Worm (Caenorhabditis elegans): ENCODE measurements around the gene ssup-72.

ssup-72 gene

ce11 chrII:6820278-6820971 lies 44.0 kb downstream of the ssup-72 start:
- TF ChIP-seq ctbp-1 (GFP tag; IDR thresholded peaks at IDR 0.05): 0 out of 2 replicates have a peak, but pooled peaks have one; percentile 23
- peak in 1 of 2 experiments; percentile 27 for TF ChIP-seq lsy-2 (tag; optimal IDR thresholded peaks at IDR 0.05)
- TF ChIP-seq F10B5.3 (tag; optimal IDR thresholded peaks at IDR 0.05): no peak
- no peak for TF ChIP-seq zfp-3 (GFP tag; conservative IDR thresholded peaks at IDR 0.05)
- TF ChIP-seq aha-1 (tag): peak; percentile 65
- TF ChIP-seq nhr-28 (tag; optimal IDR thresholded peaks at IDR 0.05): peak; percentile 30
- no peak for TF ChIP-seq D1046.2 (GFP tag; IDR thresholded peaks at IDR 0.05)
- TF ChIP-seq fos-1 (tag; optimal IDR thresholded peaks at IDR 0.05): no peak
- no peak for TF ChIP-seq ceh-82 (tag; optimal IDR thresholded peaks at IDR 0.05)
- peak; percentile 38; the same call in 1 of the 2 replicates for TF ChIP-seq vab-7 (GFP tag; IDR thresholded peaks at IDR 0.05)
- peak in 1 of 2 experiments; percentile 95 for TF ChIP-seq unc-62 (GFP tag; optimal IDR thresholded peaks at IDR 0.05 in 1 of 2)
- no peak for TF ChIP-seq unc-62 (tag; optimal IDR thresholded peaks at IDR 0.05)
- no peak for TF ChIP-seq dmd-6 (GFP tag; IDR thresholded peaks at IDR 0.05)
- no peak for TF ChIP-seq dmd-8 (GFP tag; IDR thresholded peaks at IDR 0.05)

DNA sequence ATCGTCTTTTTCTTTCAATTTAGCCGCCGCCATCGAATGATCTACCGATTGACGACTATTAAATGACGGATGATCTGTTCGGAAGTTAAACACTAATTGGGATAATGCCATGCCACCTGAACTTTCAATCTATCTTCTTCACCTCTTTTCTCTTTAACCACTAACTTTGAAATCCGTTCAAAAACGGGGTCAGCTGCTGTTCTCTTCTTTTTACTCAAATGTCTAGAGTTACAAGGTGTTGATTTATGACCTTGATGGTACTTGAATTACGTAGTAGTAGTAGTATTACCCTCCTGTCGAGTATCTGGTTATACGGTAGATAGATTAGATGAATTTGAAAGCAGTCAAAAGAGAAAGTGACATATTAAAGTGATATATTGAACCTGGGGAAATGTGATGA lies 44.7 kb downstream of the ssup-72 start:
- TF ChIP-seq mdl-1 (tag; optimal IDR thresholded peaks at IDR 0.05) (peak in 1 of 2 experiments; percentile 12), nhr-28 (tag; optimal IDR thresholded peaks at IDR 0.05) (peak; percentile 37), nhr-25 (tag; optimal IDR thresholded peaks at IDR 0.05; ENCODE audit: borderline replicate concordance, insufficient read depth) (peak; percentile 67), dmd-9 (GFP tag; IDR thresholded peaks at IDR 0.05) (no peak), hlh-11 (tag; optimal IDR thresholded peaks at IDR 0.05) (peak; percentile 14), lsy-2 (tag; optimal IDR thresholded peaks at IDR 0.05) (peak in 1 of 2 experiments; percentile 62), duxl-1 (tag; optimal IDR thresholded peaks at IDR 0.05; ENCODE audit: poor library complexity) (no peak), lin-13 (GFP tag; optimal IDR thresholded peaks at IDR 0.05) (no peak), hlh-30 (tag; optimal IDR thresholded peaks at IDR 0.05; ENCODE audit: insufficient read depth) (peak; percentile 42), mep-1 (tag; optimal IDR thresholded peaks at IDR 0.05) (peak; percentile 20)

ce11 chrII:6821832-6822231 lies 45.4 kb downstream of the ssup-72 start:
- TF ChIP-seq hlh-11 (tag; optimal IDR thresholded peaks at IDR 0.05): peak; percentile 15
- TF ChIP-seq nhr-77 (tag; optimal IDR thresholded peaks at IDR 0.05): peak; percentile 74
- TF ChIP-seq unc-62 (GFP tag; optimal IDR thresholded peaks at IDR 0.05 in 1 of 2): peak in 1 of 2 experiments; percentile 28
- TF ChIP-seq unc-62 (tag; optimal IDR thresholded peaks at IDR 0.05): no peak
- TF ChIP-seq daf-16 (GFP tag; optimal IDR thresholded peaks at IDR 0.05): no peak
- peak; percentile 61 for TF ChIP-seq daf-16 (tag; optimal IDR thresholded peaks at IDR 0.05)
- TF ChIP-seq fkh-10 (GFP tag; optimal IDR thresholded peaks at IDR 0.05): peak; percentile 35
- TF ChIP-seq tra-1 (GFP tag; IDR thresholded peaks at IDR 0.05): peak; percentile 86
- TF ChIP-seq F26F4.8 (GFP tag; conservative IDR thresholded peaks at IDR 0.05): no peak
- TF ChIP-seq ces-1 (GFP tag; optimal IDR thresholded peaks at IDR 0.05): peak; percentile 65
- peak; percentile 32 for TF ChIP-seq dve-1 (tag; optimal IDR thresholded peaks at IDR 0.05; ENCODE audit: insufficient read depth)
- TF ChIP-seq pqm-1 (tag; optimal IDR thresholded peaks at IDR 0.05): peak; percentile 82
- peak; percentile 66 for TF ChIP-seq dmd-6 (GFP tag; IDR thresholded peaks at IDR 0.05)
- TF ChIP-seq nhr-28 (tag; optimal IDR thresholded peaks at IDR 0.05): peak; percentile 79
- no peak for TF ChIP-seq zfp-3 (GFP tag; conservative IDR thresholded peaks at IDR 0.05)
- TF ChIP-seq nhr-6 (tag; optimal IDR thresholded peaks at IDR 0.05): no peak
- peak in 1 of 2 experiments; percentile 40 for TF ChIP-seq lsy-2 (tag; optimal IDR thresholded peaks at IDR 0.05)
- TF ChIP-seq php-3 (GFP tag; IDR thresholded peaks at IDR 0.05): 0 out of 2 replicates have a peak, but pooled peaks have one; percentile 21

DNA sequence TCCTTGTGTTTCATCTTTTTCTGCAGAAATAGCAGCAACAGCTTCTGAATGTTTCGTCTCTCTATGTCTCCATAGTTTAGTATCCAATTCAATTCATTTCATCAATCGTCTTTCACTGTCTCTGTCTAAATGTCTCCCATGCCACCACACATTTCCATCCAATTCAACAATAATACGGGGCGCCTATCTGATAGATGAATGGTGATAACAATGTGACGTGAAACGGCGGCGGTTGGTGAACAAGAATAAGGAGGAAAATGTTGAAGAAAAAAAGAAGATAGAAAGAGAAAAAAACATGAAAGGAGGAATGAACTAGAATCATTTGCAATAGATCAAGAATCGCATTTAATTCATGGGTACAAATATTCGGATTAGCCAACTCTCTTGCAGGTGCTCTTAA lies 45.9 kb downstream of the ssup-72 start:
- TF ChIP-seq mes-2 (tag; optimal IDR thresholded peaks at IDR 0.05; ENCODE audit: poor library complexity, severe bottlenecking) (peak; percentile 46), ceh-20 (GFP tag; IDR thresholded peaks at IDR 0.05) (peak; percentile 60; the same call in 1 of the 2 replicates), nhr-11 (tag; optimal IDR thresholded peaks at IDR 0.05) (peak; percentile 64), nhr-41 (GFP tag; IDR thresholded peaks at IDR 0.05) (no peak), hif-1 (tag; optimal IDR thresholded peaks at IDR 0.05) (peak in 1 of 2 experiments; percentile 12), daf-16 (GFP tag; optimal IDR thresholded peaks at IDR 0.05) (peak in 1 of 2 experiments; percentile 44), daf-16 (tag; optimal IDR thresholded peaks at IDR 0.05) (peak; percentile 30), unc-130 (GFP tag; optimal IDR thresholded peaks at IDR 0.05) (no peak), lin-29 (GFP tag; IDR thresholded peaks at IDR 0.05) (no peak), gei-8 (GFP tag; optimal IDR thresholded peaks at IDR 0.05) (peak; percentile 13), mep-1 (tag; optimal IDR thresholded peaks at IDR 0.05) (peak; percentile 61), dpl-1 (GFP tag; optimal IDR thresholded peaks at IDR 0.05) (no peak), tra-1 (GFP tag; IDR thresholded peaks at IDR 0.05) (peak; percentile 94), hlh-30 (tag; optimal IDR thresholded peaks at IDR 0.05; ENCODE audit: insufficient read depth) (peak; percentile 68), nhr-102 (tag; optimal IDR thresholded peaks at IDR 0.05) (no peak), hlh-11 (tag; optimal IDR thresholded peaks at IDR 0.05) (peak; percentile 89), lsy-2 (tag; optimal IDR thresholded peaks at IDR 0.05) (peak; percentile 58 to 64)
